Worm (Caenorhabditis elegans) whole organism, L1 larva: ENCODE results near the gene srt-73.

Source experiments
- C34B4.2 ChIP-seq: sonication (generic microtip); optimal IDR thresholded peaks from 2 replicates; lab custom pipeline; 2017; ENCODE audit warnings: mild to moderate bottlenecking, missing genetic modification characterization, missing compliant biosample characterization
- F16B12.6 ChIP-seq: fragments of 150-350 bp; optimal IDR thresholded peaks from 2 replicates; lab custom pipeline; 2014; ENCODE audit warnings: missing biosample characterization, missing genetic modification characterization
- aha-1 ChIP-seq: fragments of 150-350 bp; optimal IDR thresholded peaks from 2 replicates; lab custom pipeline; 2014; ENCODE audit warnings: missing biosample characterization, missing genetic modification characterization
- alr-1 ChIP-seq: fragments of 200-800 bp; sonication (Bioruptor generic); optimal IDR thresholded peaks from 2 replicates; lab custom pipeline; 2018; ENCODE audit warnings: borderline replicate concordance, mild to moderate bottlenecking, missing genetic modification characterization, missing compliant biosample characterization
- aly-2 ChIP-seq: fragments of 150-350 bp; optimal IDR thresholded peaks from 2 replicates; lab custom pipeline; 2014; ENCODE audit warnings: missing biosample characterization, missing genetic modification characterization
- ama-1 ChIP-seq: fragments of 150-350 bp; optimal IDR thresholded peaks from 2 replicates; lab custom pipeline; 2014
- blmp-1 ChIP-seq: fragments of 150-350 bp; optimal IDR thresholded peaks from 2 replicates; lab custom pipeline; 2014; ENCODE audit warnings: missing biosample characterization, missing genetic modification characterization
- ceh-63 ChIP-seq: fragments of 200-800 bp; sonication (Bioruptor generic); optimal IDR thresholded peaks from 2 replicates; lab custom pipeline; 2018; ENCODE audit warnings: mild to moderate bottlenecking, missing genetic modification characterization, missing compliant biosample characterization
- ceh-8 ChIP-seq: fragments of 200-800 bp; sonication (Bioruptor generic); optimal IDR thresholded peaks from 2 replicates; lab custom pipeline; 2018; ENCODE audit warnings: mild to moderate bottlenecking, missing genetic modification characterization, moderate library complexity, missing compliant biosample characterization
- ceh-88 ChIP-seq: fragments of 200-800 bp; sonication (Bioruptor generic); IDR thresholded peaks from 2 replicates; pipeline ENCODE4 v1.3.6; 2022; ENCODE audit warnings: missing genetic modification characterization, missing compliant biosample characterization
- dsc-1 ChIP-seq: sonication (generic microtip); optimal IDR thresholded peaks from 2 replicates; lab custom pipeline; 2016; ENCODE audit warnings: mild to moderate bottlenecking, missing genetic modification characterization, missing compliant biosample characterization
- efl-1 ChIP-seq, 4 experiments: fragments of 150-350 bp; optimal IDR thresholded peaks in 3 of 4; peaks in 1 of 4; 1 replicate in 1 of 4; 2 replicates in 3 of 4; lab custom pipeline; 2014; ENCODE audit warnings: missing biosample characterization in 2 of 4, missing genetic modification characterization in 2 of 4, missing genetic modification reagents in 2 of 4
- efl-3 ChIP-seq: fragments of 200-800 bp; sonication (Bioruptor generic); optimal IDR thresholded peaks from 2 replicates; lab custom pipeline; 2018; ENCODE audit warnings: mild to moderate bottlenecking, missing genetic modification characterization, missing compliant biosample characterization
- elt-3 ChIP-seq, 6 experiments: fragments of 150-350 bp in 1 of 6; sonication (generic microtip); optimal IDR thresholded peaks; 2 replicates each; lab custom pipeline; 2017 to 2018; ENCODE audit warnings: missing biosample characterization in 6 of 6, missing genetic modification characterization in 6 of 6, inconsistent platforms in 1 of 6
- ets-5 ChIP-seq: fragments of 200-800 bp; sonication (Bioruptor generic); IDR thresholded peaks from 2 replicates; pipeline ENCODE4 v1.3.6; 2022; ENCODE audit warnings: missing genetic modification characterization, missing compliant biosample characterization
- fkh-10 ChIP-seq: sonication (generic microtip); optimal IDR thresholded peaks from 2 replicates; lab custom pipeline; 2017; ENCODE audit warnings: missing biosample characterization, missing genetic modification reagents, missing genetic modification characterization
- fkh-4 ChIP-seq: sonication (generic microtip); optimal IDR thresholded peaks from 2 replicates; lab custom pipeline; 2016; ENCODE audit warnings: missing compliant biosample characterization, missing genetic modification characterization, borderline replicate concordance
- fkh-8 ChIP-seq: sonication (generic microtip); optimal IDR thresholded peaks from 2 replicates; lab custom pipeline; 2016; ENCODE audit warnings: mild to moderate bottlenecking, missing genetic modification characterization, missing compliant biosample characterization
- grh-1 ChIP-seq: fragments of 200-800 bp; sonication (Bioruptor generic); IDR thresholded peaks from 2 replicates; pipeline ENCODE4 v1.3.6; 2022; ENCODE audit warnings: missing genetic modification reagents, missing genetic modification characterization, missing compliant biosample characterization
- hlh-17 ChIP-seq: fragments of 200-800 bp; sonication (Bioruptor generic); optimal IDR thresholded peaks from 2 replicates; lab custom pipeline; 2018; ENCODE audit warnings: missing genetic modification characterization, mild to moderate bottlenecking, missing compliant biosample characterization, moderate library complexity, borderline replicate concordance
- irx-1 ChIP-seq: sonication (generic microtip); optimal IDR thresholded peaks from 2 replicates; lab custom pipeline; 2016; ENCODE audit warnings: missing genetic modification characterization, missing compliant biosample characterization
- isw-1 ChIP-seq: fragments of 200-800 bp; sonication (Bioruptor generic); IDR thresholded peaks from 2 replicates; pipeline ENCODE4 v1.3.6; 2022; ENCODE audit warnings: missing genetic modification characterization, missing compliant biosample characterization
- jun-1 ChIP-seq: fragments of 150-350 bp; optimal IDR thresholded peaks from 2 replicates; lab custom pipeline; 2014; ENCODE audit warnings: missing biosample characterization, missing genetic modification reagents, missing genetic modification characterization
- lin-13 ChIP-seq: fragments of 150-350 bp; optimal IDR thresholded peaks from 2 replicates; lab custom pipeline; 2014; ENCODE audit warnings: missing biosample characterization, missing genetic modification reagents, missing genetic modification characterization
- lin-14 ChIP-seq: fragments of 200-800 bp; sonication (Bioruptor generic); optimal IDR thresholded peaks from 2 replicates; lab custom pipeline; 2018; ENCODE audit warnings: mild to moderate bottlenecking, missing genetic modification characterization, moderate library complexity, missing compliant biosample characterization
- lin-35 ChIP-seq, 2 experiments: fragments of 150-350 bp; optimal IDR thresholded peaks; 2 replicates each; lab custom pipeline; 2014; ENCODE audit warnings: missing biosample characterization in 2 of 2, missing genetic modification characterization in 2 of 2, missing genetic modification reagents in 2 of 2
- lir-3 ChIP-seq: sonication (generic microtip); optimal IDR thresholded peaks from 2 replicates; lab custom pipeline; 2016; ENCODE audit warnings: mild to moderate bottlenecking, missing genetic modification characterization, moderate library complexity, missing compliant biosample characterization; ENCODE audit not compliant: poor library complexity
- mdl-1 ChIP-seq, 2 experiments: fragments of 150-350 bp; optimal IDR thresholded peaks; 2 replicates each; lab custom pipeline; 2014 to 2017; ENCODE audit warnings: missing biosample characterization in 2 of 2, missing genetic modification characterization in 2 of 2, inconsistent platforms in 1 of 2
- mef-2 ChIP-seq: fragments of 150-350 bp; optimal IDR thresholded peaks from 2 replicates; lab custom pipeline; 2014; ENCODE audit warnings: missing biosample characterization, missing genetic modification characterization
- mep-1 ChIP-seq: fragments of 150-350 bp; optimal IDR thresholded peaks from 2 replicates; lab custom pipeline; 2014; ENCODE audit warnings: missing biosample characterization, missing genetic modification characterization
- nhr-71 ChIP-seq: sonication (generic microtip); optimal IDR thresholded peaks from 2 replicates; lab custom pipeline; 2016; ENCODE audit warnings: mild to moderate bottlenecking, missing genetic modification characterization, moderate library complexity, missing compliant biosample characterization
- nhr-84 ChIP-seq: sonication (generic microtip); optimal IDR thresholded peaks from 2 replicates; lab custom pipeline; 2017; ENCODE audit warnings: missing biosample characterization, missing genetic modification characterization
- nhr-85 ChIP-seq: sonication (generic microtip); peaks from one replicate; lab custom pipeline; 2016; ENCODE audit warnings: missing genetic modification characterization, inconsistent platforms, missing compliant biosample characterization
- nhr-90 ChIP-seq: sonication (generic microtip); optimal IDR thresholded peaks from 2 replicates; lab custom pipeline; 2016; ENCODE audit warnings: mild to moderate bottlenecking, missing genetic modification characterization, missing compliant biosample characterization; ENCODE audit not compliant: poor library complexity
- pag-3 ChIP-seq: sonication (generic microtip); optimal IDR thresholded peaks from 2 replicates; lab custom pipeline; 2017; ENCODE audit warnings: missing genetic modification characterization, mild to moderate bottlenecking, missing compliant biosample characterization, antibody characterized with exemption, borderline replicate concordance; ENCODE audit not compliant: insufficient read depth
- pax-3 ChIP-seq: fragments of 200-800 bp; sonication (Bioruptor generic); optimal IDR thresholded peaks from 2 replicates; lab custom pipeline; 2018; ENCODE audit warnings: mild to moderate bottlenecking, missing genetic modification characterization, moderate library complexity, missing compliant biosample characterization
- rnt-1 ChIP-seq: sonication (generic microtip); optimal IDR thresholded peaks from 2 replicates; lab custom pipeline; 2016; ENCODE audit warnings: mild to moderate bottlenecking, missing genetic modification characterization, moderate library complexity, missing compliant biosample characterization
- skn-1 ChIP-seq: fragments of 150-350 bp; optimal IDR thresholded peaks from 2 replicates; lab custom pipeline; 2014; ENCODE audit warnings: missing biosample characterization, missing genetic modification characterization
- snpc-4 ChIP-seq: fragments of 150-350 bp; optimal IDR thresholded peaks from 2 replicates; lab custom pipeline; 2014; ENCODE audit warnings: missing biosample characterization, missing genetic modification characterization
- snu-23 ChIP-seq: sonication (generic microtip); optimal IDR thresholded peaks from 2 replicates; lab custom pipeline; 2016; ENCODE audit warnings: missing genetic modification characterization, missing compliant biosample characterization
- sox-4 ChIP-seq: sonication (generic microtip); optimal IDR thresholded peaks from 2 replicates; lab custom pipeline; 2016; ENCODE audit warnings: missing genetic modification characterization, missing compliant biosample characterization
- sptf-1 ChIP-seq: fragments of 150-350 bp; optimal IDR thresholded peaks from 2 replicates; lab custom pipeline; 2014; ENCODE audit warnings: missing biosample characterization, missing genetic modification characterization
- swsn-7 ChIP-seq: sonication (generic microtip); optimal IDR thresholded peaks from 2 replicates; lab custom pipeline; 2016; ENCODE audit warnings: missing genetic modification characterization, missing compliant biosample characterization
- tbx-2 ChIP-seq: sonication (generic microtip); optimal IDR thresholded peaks from 2 replicates; lab custom pipeline; 2016; ENCODE audit warnings: missing genetic modification characterization, missing compliant biosample characterization
- tlp-1 ChIP-seq: fragments of 150-350 bp; optimal IDR thresholded peaks from 2 replicates; lab custom pipeline; 2014; ENCODE audit warnings: missing biosample characterization, missing genetic modification characterization
- unc-130 ChIP-seq: fragments of 150-350 bp; optimal IDR thresholded peaks from 2 replicates; lab custom pipeline; 2017; ENCODE audit warnings: missing biosample characterization, missing genetic modification characterization, inconsistent platforms
- unc-62 ChIP-seq: fragments of 150-350 bp; optimal IDR thresholded peaks from 2 replicates; lab custom pipeline; 2014; ENCODE audit warnings: missing biosample characterization, missing genetic modification reagents, missing genetic modification characterization
- unc-86 ChIP-seq: sonication (generic microtip); optimal IDR thresholded peaks from 2 replicates; lab custom pipeline; 2016; ENCODE audit warnings: missing genetic modification characterization, missing compliant biosample characterization
- vab-15 ChIP-seq: sonication (generic microtip); optimal IDR thresholded peaks from 2 replicates; lab custom pipeline; 2017; ENCODE audit warnings: missing genotype, mild to moderate bottlenecking, missing genetic modification characterization, missing compliant biosample characterization
- xbp-1 ChIP-seq: sonication (generic microtip); optimal IDR thresholded peaks from 2 replicates; lab custom pipeline; 2016; ENCODE audit warnings: missing genetic modification characterization, missing compliant biosample characterization
- ztf-4 ChIP-seq: fragments of 150-350 bp; optimal IDR thresholded peaks from 2 replicates; lab custom pipeline; 2014; ENCODE audit warnings: missing biosample characterization, missing genetic modification characterization

The srt-73 gene

ce11 chrIV:7902221-7902904 lies 23.2 kb downstream of the srt-73 start, which contains the start of gene arp-11:
arp-11 (minus strand) TSS chrIV:7902271.
- no peak for TF ChIP-seq ceh-88 (GFP tag; lab: Robert Waterston, UW)
- TF ChIP-seq sptf-1 (tag; lab: Kevin White, UChicago): no peak
- peak; percentile 77 for TF ChIP-seq xbp-1 (tag; lab: Kevin White, UChicago)
- TF ChIP-seq mep-1 (tag; lab: Kevin White, UChicago): peak; percentile 85
- TF ChIP-seq rnt-1 (tag; lab: Kevin White, UChicago): peak; percentile 55
- TF ChIP-seq blmp-1 (tag; lab: Kevin White, UChicago): peak; percentile 67
- TF ChIP-seq F16B12.6: peak; percentile 94
- no peak for TF ChIP-seq hlh-17
- TF ChIP-seq irx-1: no peak
- TF ChIP-seq ceh-63 (GFP tag; lab: Kevin White, UChicago): no peak
- no peak for TF ChIP-seq efl-3 (GFP tag; lab: Kevin White, UChicago)
- TF ChIP-seq snpc-4 (tag; lab: Kevin White, UChicago): peak; percentile 47
- TF ChIP-seq nhr-90 (tag; lab: Kevin White, UChicago): peak; percentile 75
- TF ChIP-seq ceh-8 (GFP tag; lab: Kevin White, UChicago): no peak
- TF ChIP-seq sox-4 (tag; lab: Kevin White, UChicago): no peak
- TF ChIP-seq ets-5 (GFP tag; lab: Robert Waterston, UW): no peak
- peak in 2 of 6 experiments; percentile 59 to 66 for TF ChIP-seq elt-3 (tag; optimal IDR thresholded peaks at IDR 0.05; lab: Kevin White, UChicago)
- peak; percentile 22 for TF ChIP-seq nhr-85 (tag; lab: Kevin White, UChicago)
- no peak for TF ChIP-seq alr-1 (tag; lab: Kevin White, UChicago)
- peak; percentile 36 for TF ChIP-seq isw-1 (GFP tag; lab: Robert Waterston, UW)
- no peak for TF ChIP-seq aha-1 (tag; lab: Kevin White, UChicago)
- TF ChIP-seq nhr-71: peak; percentile 87
- TF ChIP-seq lin-13 (GFP tag; lab: Kevin White, UChicago): peak; percentile 42
- TF ChIP-seq unc-86 (tag; lab: Kevin White, UChicago): peak; percentile 46
- TF ChIP-seq aly-2: no peak
- no peak for TF ChIP-seq fkh-4
- TF ChIP-seq pax-3 (tag; lab: Kevin White, UChicago): no peak
- TF ChIP-seq skn-1: peak; percentile 70
- TF ChIP-seq tbx-2 (tag; lab: Kevin White, UChicago): peak; percentile 64
- TF ChIP-seq swsn-7 (tag; lab: Kevin White, UChicago): peak; percentile 72
- no peak for TF ChIP-seq fkh-10 (GFP tag; lab: Kevin White, UChicago)
- TF ChIP-seq ama-1: peak; percentile 18
- TF ChIP-seq nhr-84 (tag; lab: Kevin White, UChicago): no peak
- no peak for TF ChIP-seq grh-1 (GFP tag; lab: Robert Waterston, UW)
- TF ChIP-seq vab-15: no peak
- peak; percentile 44 for TF ChIP-seq jun-1
- no peak for TF ChIP-seq C34B4.2
- TF ChIP-seq lin-35 (GFP tag; optimal IDR thresholded peaks at IDR 0.05; lab: Kevin White, UChicago): peak; percentile 81 to 88
- peak; percentile 77 for TF ChIP-seq unc-130 (tag; lab: Kevin White, UChicago)
- TF ChIP-seq fkh-8 (tag; lab: Kevin White, UChicago): peak; percentile 74
- TF ChIP-seq dsc-1: peak; percentile 63
- no peak for TF ChIP-seq unc-62 (GFP tag; lab: Kevin White, UChicago)
- peak; percentile 87 for TF ChIP-seq snu-23 (GFP tag; lab: Kevin White, UChicago)
- TF ChIP-seq mef-2 (tag; lab: Kevin White, UChicago): peak; percentile 57
- TF ChIP-seq lin-14 (GFP tag; lab: Kevin White, UChicago): peak; percentile 86
- TF ChIP-seq efl-1 (optimal IDR thresholded peaks at IDR 0.05; lab: Kevin White, UChicago): peak; percentile 66 to 77
- peak; percentile 74 to 95 for TF ChIP-seq efl-1 (GFP tag; optimal IDR thresholded peaks at IDR 0.05 in 1 of 2; lab: Kevin White, UChicago)
- TF ChIP-seq mdl-1 (tag; optimal IDR thresholded peaks at IDR 0.05; lab: Kevin White, UChicago): peak in 1 of 2 experiments; percentile 71
- peak; percentile 35 for TF ChIP-seq lir-3 (tag; lab: Kevin White, UChicago)
- TF ChIP-seq pag-3 (tag; lab: Kevin White, UChicago): no peak
- peak; percentile 50 for TF ChIP-seq ztf-4 (tag; lab: Kevin White, UChicago)
- no peak for TF ChIP-seq tlp-1
